Fruit fly (Drosophila melanogaster): ENCODE data around the gene Cortactin.

dm6 chr3R:21071312-21071711 is 7.0 kb upstream of the Cortactin start:
- TF ChIP-seq pan (optimal IDR thresholded peaks at IDR 0.05) (no peak), CG8478 (optimal IDR thresholded peaks at IDR 0.05) (no peak), Dll (optimal IDR thresholded peaks at IDR 0.05) (no peak)

All from whole organism.